Worm (Caenorhabditis elegans) whole organism, late embryonic: ENCODE measurements around the gene ctl-3.

Source experiments
- C38D4.7 ChIP-seq: fragments of 200-800 bp; sonication (Bioruptor generic); optimal IDR thresholded peaks from 2 replicates; lab custom pipeline; 2018; ENCODE audit warnings: mild to moderate bottlenecking, missing genetic modification characterization, moderate library complexity, missing compliant biosample characterization
- K02D7.2 ChIP-seq: sonication (generic microtip); optimal IDR thresholded peaks from 2 replicates; lab custom pipeline; 2017; ENCODE audit warnings: mild to moderate bottlenecking, missing genetic modification characterization, missing compliant biosample characterization
- T23F11.4 ChIP-seq: fragments of 200-800 bp; sonication (Bioruptor generic); optimal IDR thresholded peaks from 2 replicates; lab custom pipeline; 2018; ENCODE audit warnings: mild to moderate bottlenecking, missing genetic modification characterization, missing compliant biosample characterization
- Y22D7AL.16 ChIP-seq: sonication (generic microtip); optimal IDR thresholded peaks from 2 replicates; lab custom pipeline; 2016; ENCODE audit warnings: missing genetic modification characterization, missing compliant biosample characterization
- ahr-1 ChIP-seq: sonication (generic microtip); optimal IDR thresholded peaks from 2 replicates; lab custom pipeline; 2016; ENCODE audit warnings: missing genetic modification characterization, missing compliant biosample characterization
- ceh-14 ChIP-seq: sonication (generic microtip); optimal IDR thresholded peaks from 2 replicates; lab custom pipeline; 2016; ENCODE audit warnings: missing genotype, missing genetic modification characterization, missing compliant biosample characterization
- ceh-19 ChIP-seq: fragments of 200-800 bp; sonication (Bioruptor generic); optimal IDR thresholded peaks from 2 replicates; lab custom pipeline; 2018; ENCODE audit warnings: mild to moderate bottlenecking, missing genetic modification characterization, missing compliant biosample characterization
- ceh-2 ChIP-seq: sonication (generic microtip); optimal IDR thresholded peaks from 2 replicates; lab custom pipeline; 2016; ENCODE audit warnings: missing genotype, missing genetic modification characterization, missing compliant biosample characterization
- ceh-24 ChIP-seq: sonication (generic microtip); optimal IDR thresholded peaks from 2 replicates; lab custom pipeline; 2016; ENCODE audit warnings: mild to moderate bottlenecking, missing genetic modification characterization, missing compliant biosample characterization
- ceh-30 ChIP-seq: fragments of 150-350 bp; optimal IDR thresholded peaks from 2 replicates; lab custom pipeline; 2014; ENCODE audit warnings: missing biosample characterization, missing genetic modification characterization
- ceh-31 ChIP-seq: sonication (generic microtip); optimal IDR thresholded peaks from 2 replicates; lab custom pipeline; 2016; ENCODE audit warnings: missing genetic modification characterization, missing compliant biosample characterization
- ceh-45 ChIP-seq: fragments of 200-800 bp; sonication (Bioruptor generic); IDR thresholded peaks from 2 replicates; pipeline ENCODE4 v1.3.6; 2022; ENCODE audit warnings: missing genetic modification reagents, missing genetic modification characterization, missing compliant biosample characterization
- ceh-48 ChIP-seq: sonication (generic microtip); optimal IDR thresholded peaks from 2 replicates; lab custom pipeline; 2016; ENCODE audit warnings: missing genetic modification characterization, inconsistent platforms, missing compliant biosample characterization
- ceh-9 ChIP-seq: sonication (generic microtip); optimal IDR thresholded peaks from 2 replicates; lab custom pipeline; 2016; ENCODE audit warnings: mild to moderate bottlenecking, missing genetic modification characterization, inconsistent platforms, missing compliant biosample characterization
- che-1 ChIP-seq: sonication (generic microtip); optimal IDR thresholded peaks from 2 replicates; lab custom pipeline; 2016; ENCODE audit warnings: mild to moderate bottlenecking, missing genetic modification characterization, missing compliant biosample characterization
- dmd-4 ChIP-seq: sonication (generic microtip); optimal IDR thresholded peaks from 2 replicates; lab custom pipeline; 2016; ENCODE audit warnings: borderline replicate concordance, missing genetic modification characterization, missing compliant biosample characterization
- dve-1 ChIP-seq: sonication (generic microtip); optimal IDR thresholded peaks from 2 replicates; lab custom pipeline; 2017; ENCODE audit warnings: antibody characterized with exemption, mild to moderate bottlenecking, missing genetic modification characterization, missing compliant biosample characterization
- elt-4 ChIP-seq: sonication (generic microtip); optimal IDR thresholded peaks from 2 replicates; lab custom pipeline; 2016; ENCODE audit warnings: missing genetic modification characterization, missing compliant biosample characterization
- ets-4 ChIP-seq: sonication (generic microtip); optimal IDR thresholded peaks from 2 replicates; lab custom pipeline; 2016; ENCODE audit warnings: missing genetic modification characterization, missing compliant biosample characterization
- eyg-1 ChIP-seq: sonication (generic microtip); optimal IDR thresholded peaks from 2 replicates; lab custom pipeline; 2016; ENCODE audit warnings: missing genotype, missing genetic modification characterization, missing compliant biosample characterization
- fax-1 ChIP-seq: sonication (generic microtip); optimal IDR thresholded peaks from 2 replicates; lab custom pipeline; 2016; ENCODE audit warnings: missing genotype, missing genetic modification characterization, missing compliant biosample characterization
- fkh-10 ChIP-seq: fragments of 150-350 bp; optimal IDR thresholded peaks from 2 replicates; lab custom pipeline; 2014; ENCODE audit warnings: missing biosample characterization, missing genetic modification reagents, missing genetic modification characterization
- gmeb-2 ChIP-seq: sonication (generic microtip); optimal IDR thresholded peaks from 2 replicates; lab custom pipeline; 2016; ENCODE audit warnings: missing genetic modification characterization, inconsistent platforms, missing compliant biosample characterization
- hlh-15 ChIP-seq: sonication (generic microtip); optimal IDR thresholded peaks from 2 replicates; lab custom pipeline; 2016; ENCODE audit warnings: missing genetic modification characterization, missing compliant biosample characterization
- hlh-30 ChIP-seq: sonication (generic microtip); optimal IDR thresholded peaks from 2 replicates; lab custom pipeline; 2017; ENCODE audit warnings: antibody characterized with exemption, missing genetic modification characterization, missing compliant biosample characterization; ENCODE audit not compliant: insufficient read depth
- lim-6 ChIP-seq: sonication (generic microtip); optimal IDR thresholded peaks from 2 replicates; lab custom pipeline; 2016; ENCODE audit warnings: missing genetic modification characterization, missing compliant biosample characterization
- lin-11 ChIP-seq: fragments of 200-800 bp; sonication (Bioruptor generic); optimal IDR thresholded peaks from 2 replicates; lab custom pipeline; 2018; ENCODE audit warnings: mild to moderate bottlenecking, missing genetic modification characterization, missing compliant biosample characterization
- madf-2 ChIP-seq: sonication (generic microtip); optimal IDR thresholded peaks from 2 replicates; lab custom pipeline; 2017; ENCODE audit warnings: missing genetic modification characterization, missing compliant biosample characterization
- nfya-1 ChIP-seq: sonication (generic microtip); optimal IDR thresholded peaks from 2 replicates; lab custom pipeline; 2017; ENCODE audit warnings: missing genetic modification characterization, mild to moderate bottlenecking, missing compliant biosample characterization, antibody characterized with exemption, moderate library complexity
- npax-4 ChIP-seq: sonication (generic microtip); optimal IDR thresholded peaks from 2 replicates; lab custom pipeline; 2016; ENCODE audit warnings: missing genetic modification characterization, missing compliant biosample characterization
- odd-2 ChIP-seq: sonication (generic microtip); optimal IDR thresholded peaks from 2 replicates; lab custom pipeline; 2017; ENCODE audit warnings: antibody characterized with exemption, mild to moderate bottlenecking, missing genetic modification characterization, missing compliant biosample characterization
- pag-3 ChIP-seq: sonication (generic microtip); optimal IDR thresholded peaks from 2 replicates; lab custom pipeline; 2016; ENCODE audit warnings: missing compliant biosample characterization, missing genetic modification characterization, borderline replicate concordance
- pat-9 ChIP-seq: fragments of 200-800 bp; sonication (Bioruptor generic); optimal IDR thresholded peaks from 2 replicates; lab custom pipeline; 2018; ENCODE audit warnings: mild to moderate bottlenecking, missing genetic modification characterization, moderate library complexity, missing compliant biosample characterization
- pax-1 ChIP-seq: fragments of 150-350 bp; optimal IDR thresholded peaks from 2 replicates; lab custom pipeline; 2014; ENCODE audit warnings: missing biosample characterization, missing genetic modification characterization
- pha-4 ChIP-seq: fragments of 150-350 bp; optimal IDR thresholded peaks from 2 replicates; lab custom pipeline; 2018; ENCODE audit warnings: missing biosample characterization, missing genetic modification reagents, missing genetic modification characterization
- ref-2 ChIP-seq: sonication (generic microtip); optimal IDR thresholded peaks from 2 replicates; lab custom pipeline; 2016; ENCODE audit warnings: missing genetic modification characterization, missing compliant biosample characterization
- sox-4 ChIP-seq: sonication (generic microtip); optimal IDR thresholded peaks from 2 replicates; lab custom pipeline; 2017; ENCODE audit warnings: mild to moderate bottlenecking, missing genetic modification characterization, inconsistent platforms, missing compliant biosample characterization
- tbx-7 ChIP-seq: sonication (generic microtip); optimal IDR thresholded peaks from 2 replicates; lab custom pipeline; 2016; ENCODE audit warnings: missing genotype, missing genetic modification characterization, missing compliant biosample characterization
- ttx-3 ChIP-seq: sonication (generic microtip); optimal IDR thresholded peaks from 2 replicates; lab custom pipeline; 2016; ENCODE audit warnings: missing genetic modification reagents, missing genetic modification characterization, missing compliant biosample characterization
- unc-3 ChIP-seq, 2 experiments: fragments of 200-800 bp in 1 of 2; sonication (Bioruptor generic) in 1 of 2; sonication (generic microtip) in 1 of 2; conservative IDR thresholded peaks in 1 of 2; optimal IDR thresholded peaks in 1 of 2; 2 replicates each; pipeline versions ENCODE4 v1.3.6 to Lab custom; 2016 to 2022; ENCODE audit warnings: missing compliant biosample characterization in 2 of 2, missing genetic modification characterization in 2 of 2, missing genetic modification reagents in 1 of 2
- unc-42 ChIP-seq: sonication (generic microtip); optimal IDR thresholded peaks from 2 replicates; lab custom pipeline; 2016; ENCODE audit warnings: missing genotype, missing genetic modification characterization, missing compliant biosample characterization
- unc-55 ChIP-seq: sonication (generic microtip); optimal IDR thresholded peaks from 2 replicates; lab custom pipeline; 2017; ENCODE audit warnings: missing biosample characterization, missing genetic modification reagents, missing genetic modification characterization
- unc-86 ChIP-seq: sonication (generic microtip); optimal IDR thresholded peaks from 2 replicates; lab custom pipeline; 2016; ENCODE audit warnings: missing genetic modification characterization, missing compliant biosample characterization

The ctl-3 gene

DNA sequence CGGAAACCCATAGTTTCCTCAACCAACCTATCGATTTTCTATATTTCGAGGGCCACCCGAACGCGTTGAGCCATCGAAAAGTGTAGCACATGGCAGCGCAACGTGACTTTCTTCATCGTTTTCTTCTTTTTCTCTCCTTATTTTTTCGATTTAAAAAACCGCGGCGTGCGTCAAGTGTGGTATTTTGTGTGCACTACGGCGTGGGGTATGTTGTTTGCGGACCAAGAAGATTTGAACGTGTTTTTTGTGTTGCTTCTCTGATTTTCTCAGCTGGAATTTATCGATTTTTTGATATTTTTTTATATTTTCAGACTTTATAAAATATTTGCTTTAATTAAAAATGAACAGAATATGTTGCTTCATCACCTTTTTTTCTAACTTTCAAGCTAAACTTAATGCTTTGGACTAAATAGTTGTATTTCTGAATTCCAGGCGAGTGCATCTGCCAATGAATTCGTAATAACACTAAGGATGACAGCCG, 47.4 kb upstream of the ctl-3 start, which contains the start of the genes agl-1 and pfs-2 (continued):
- TF ChIP-seq ceh-19 (GFP tag; lab: Kevin White, UChicago) = no peak
- peak; percentile 21 for TF ChIP-seq madf-2
- TF ChIP-seq fax-1 (tag; lab: Kevin White, UChicago) = peak; percentile 11
- TF ChIP-seq eyg-1 (tag; lab: Kevin White, UChicago) = no peak
- TF ChIP-seq ttx-3 (tag; lab: Kevin White, UChicago) = peak; percentile 18
- no peak for TF ChIP-seq ceh-2 (tag; lab: Kevin White, UChicago)
- TF ChIP-seq gmeb-2 (tag; lab: Kevin White, UChicago) = no peak
- no peak for TF ChIP-seq C38D4.7 (GFP tag; lab: Kevin White, UChicago)
- peak; percentile 43 for TF ChIP-seq sox-4 (tag; lab: Kevin White, UChicago)
- TF ChIP-seq ahr-1 (tag; lab: Kevin White, UChicago) = no peak
- TF ChIP-seq npax-4 = no peak
- TF ChIP-seq ceh-45 (GFP tag; lab: Robert Waterston, UW) = no peak
- TF ChIP-seq K02D7.2 (tag; lab: Kevin White, UChicago) = no peak
- TF ChIP-seq unc-86 (tag; lab: Kevin White, UChicago) = peak; percentile 21
- TF ChIP-seq tbx-7 (tag; lab: Kevin White, UChicago) = no peak
- TF ChIP-seq ceh-31 = peak; percentile 41
- TF ChIP-seq elt-4 = no peak
- no peak for TF ChIP-seq unc-3 (GFP tag; conservative IDR thresholded peaks at IDR 0.05; lab: Robert Waterston, UW)
- no peak for TF ChIP-seq unc-3 (tag; optimal IDR thresholded peaks at IDR 0.05; lab: Kevin White, UChicago)
- TF ChIP-seq che-1 = no peak
- peak; percentile 17 for TF ChIP-seq ceh-14
- TF ChIP-seq fkh-10 (GFP tag; lab: Kevin White, UChicago) = no peak
- no peak for TF ChIP-seq hlh-15 (tag; lab: Kevin White, UChicago)
- no peak for TF ChIP-seq dve-1 (tag; lab: Kevin White, UChicago)
- peak; percentile 67 for TF ChIP-seq ceh-48 (tag; lab: Kevin White, UChicago)
- TF ChIP-seq ceh-24 (tag; lab: Kevin White, UChicago) = no peak
- no peak for TF ChIP-seq odd-2 (tag; lab: Kevin White, UChicago)

- TF ChIP-seq ceh-9 (no peak), lim-6 (tag; lab: Kevin White, UChicago) (no peak), ceh-48 (tag; lab: Kevin White, UChicago) (no peak), ceh-14 (no peak), unc-55 (GFP tag; lab: Kevin White, UChicago) (no peak), ceh-30 (tag; lab: Kevin White, UChicago) (no peak), lin-11 (tag; lab: Kevin White, UChicago) (no peak), ref-2 (tag; lab: Kevin White, UChicago) (no peak), tbx-7 (tag; lab: Kevin White, UChicago) (no peak), Y22D7AL.16 (tag; lab: Kevin White, UChicago) (no peak), T23F11.4 (GFP tag; lab: Kevin White, UChicago) (no peak)
Observed at ce11 chrII:14351352-14351751, 40.8 kb upstream of the ctl-3 start.

DNA sequence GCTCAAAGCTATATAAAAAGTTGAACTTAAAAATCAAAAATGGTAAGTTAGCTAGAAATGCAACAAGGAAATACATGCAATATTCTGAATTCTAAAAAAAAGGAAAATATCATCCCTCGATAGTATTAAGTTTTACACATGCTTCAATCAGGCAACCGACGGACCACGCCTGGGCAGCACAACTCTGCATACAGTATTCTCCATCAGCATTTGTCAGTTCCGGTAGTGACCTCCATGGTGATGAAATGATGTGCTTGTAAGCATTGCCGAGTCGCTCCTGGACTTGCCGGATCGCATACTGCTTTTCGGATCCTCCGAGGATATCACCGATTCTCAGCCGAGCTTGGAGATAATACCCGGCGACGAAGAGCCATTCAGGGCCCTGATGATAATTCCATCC, 40.2 kb upstream of the ctl-3 start:
- TF ChIP-seq ceh-9 (no peak), pat-9 (tag; lab: Kevin White, UChicago) (no peak), pag-3 (tag; lab: Kevin White, UChicago) (no peak)

DNA sequence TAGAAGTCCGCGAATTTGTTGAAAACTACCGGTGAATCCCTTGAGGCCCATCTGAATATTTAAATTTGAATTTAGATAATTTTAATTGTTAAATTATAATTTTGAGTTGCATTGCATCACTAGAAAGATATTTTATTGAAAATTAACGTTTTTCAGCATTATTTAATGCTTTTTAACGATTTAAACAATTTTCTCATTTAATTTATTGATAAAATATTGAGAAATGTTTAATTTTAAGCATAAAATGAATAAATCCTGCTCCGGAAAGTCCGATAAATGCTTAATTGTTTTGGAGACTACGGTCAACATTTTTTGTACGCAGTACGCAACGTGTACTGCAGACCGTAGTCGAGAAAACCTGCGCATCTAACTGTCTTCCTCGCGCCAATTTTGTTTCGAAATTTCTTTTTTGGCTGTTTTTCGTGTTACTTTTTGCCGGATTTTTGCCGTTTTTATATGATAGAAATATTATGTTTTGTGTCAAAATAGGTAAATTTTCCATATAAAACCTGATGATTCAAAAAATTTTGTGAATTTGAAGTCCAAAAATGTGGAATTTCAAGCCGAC, 38.9 kb upstream of the ctl-3 start, which contains the start of the genes Y54G11A.17, lin-7 and elof-1:
Gene Y54G11A.17, minus strand, starts transcription at position 51 of the 568 bp plus-strand sequence.
Gene lin-7, minus strand, starts transcription at position 51 of the 568 bp plus-strand sequence.
Gene elof-1, plus strand, starts transcription at position 383 of the 568 bp plus-strand sequence.
- TF ChIP-seq unc-55 (GFP tag; lab: Kevin White, UChicago) = peak; percentile 65
- TF ChIP-seq lim-6 (tag; lab: Kevin White, UChicago) = no peak
- no peak for TF ChIP-seq pha-4 (tag; lab: Kevin White, UChicago)
- peak; percentile 8 for TF ChIP-seq ttx-3 (tag; lab: Kevin White, UChicago)
- no peak for TF ChIP-seq ceh-30 (tag; lab: Kevin White, UChicago)
- no peak for TF ChIP-seq npax-4
- TF ChIP-seq pax-1 (tag; lab: Kevin White, UChicago) = peak; percentile 31
- no peak for TF ChIP-seq ceh-14
- no peak for TF ChIP-seq T23F11.4 (GFP tag; lab: Kevin White, UChicago)
- TF ChIP-seq unc-42 (tag; lab: Kevin White, UChicago) = peak; percentile 78
- TF ChIP-seq eyg-1 (tag; lab: Kevin White, UChicago) = no peak
- TF ChIP-seq ceh-48 (tag; lab: Kevin White, UChicago) = peak; percentile 60
- TF ChIP-seq dve-1 (tag; lab: Kevin White, UChicago) = peak; percentile 11
- peak; percentile 19 for TF ChIP-seq ets-4 (tag; lab: Kevin White, UChicago)
- TF ChIP-seq hlh-30 (tag; lab: Kevin White, UChicago) = peak; percentile 31
- no peak for TF ChIP-seq dmd-4 (tag; lab: Kevin White, UChicago)
- TF ChIP-seq gmeb-2 (tag; lab: Kevin White, UChicago) = no peak
- peak; percentile 92 for TF ChIP-seq nfya-1
- TF ChIP-seq Y22D7AL.16 (tag; lab: Kevin White, UChicago) = peak; percentile 32
- TF ChIP-seq ceh-31 = peak; percentile 88
- TF ChIP-seq unc-3 (GFP tag; conservative IDR thresholded peaks at IDR 0.05; lab: Robert Waterston, UW) = no peak; the same call in 1 of the 2 replicates
- no peak for TF ChIP-seq unc-3 (tag; optimal IDR thresholded peaks at IDR 0.05; lab: Kevin White, UChicago)
